Fruit fly (Drosophila melanogaster): ENCODE results near the gene RpL30.
A peak's percentile ranks its signal among the peaks of the same experiment; 100 is the strongest.

Gene RpL30

DNA sequence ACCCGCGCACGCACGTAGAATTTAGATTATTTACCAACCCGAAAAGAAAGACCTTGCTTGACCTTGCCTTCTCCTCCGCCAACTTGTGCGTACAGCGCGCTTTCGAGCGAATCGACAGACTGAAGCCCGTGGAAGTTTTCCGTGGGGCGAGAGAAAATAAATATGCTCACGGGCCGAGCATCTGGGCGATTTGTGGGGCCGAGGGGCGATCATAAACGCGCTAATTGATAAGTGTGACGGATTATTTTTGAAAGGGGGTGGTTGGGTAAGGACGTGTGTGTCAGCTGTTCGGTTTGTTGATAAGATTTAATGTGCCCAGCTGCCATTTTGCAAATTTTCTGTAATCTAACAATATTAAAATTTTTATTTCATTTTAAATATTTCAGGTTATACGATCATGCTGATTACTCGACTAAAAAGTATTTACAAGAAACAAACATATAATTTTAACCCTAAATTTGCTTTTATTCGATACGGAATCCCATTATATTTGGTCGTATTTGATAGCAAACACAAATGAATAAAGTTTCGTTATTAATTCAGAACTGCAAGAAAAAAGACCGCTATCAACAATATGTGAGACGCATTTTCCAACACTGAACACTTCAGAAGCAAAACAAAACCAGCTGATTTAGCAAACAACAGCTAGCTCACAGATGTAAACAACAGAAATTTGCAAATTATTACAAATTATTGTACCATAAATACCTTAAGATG is 34.9 kb downstream of the RpL30 start, which contains the start of the genes L2HGDH and CG10431 (continued):
- TF ChIP-seq zfh1 (GFP tag; IDR thresholded peaks at IDR 0.05) (0 out of 3 replicates have a peak, but pooled peaks have one; percentile 32), bsh (GFP tag; optimal IDR thresholded peaks at IDR 0.05) (peak in 1 of 2 experiments; percentile 41), dm (GFP tag; optimal IDR thresholded peaks at IDR 0.05) (peak; percentile 42), Hmr (GFP tag; optimal IDR thresholded peaks at IDR 0.05) (peak; percentile 75), fru (optimal IDR thresholded peaks at IDR 0.05) (no peak), Oaz (GFP tag; IDR thresholded peaks at IDR 0.05) (no peak), sc (optimal IDR thresholded peaks at IDR 0.05) (no peak), sc (GFP tag; optimal IDR thresholded peaks at IDR 0.05) (peak; percentile 4), B-H1 (GFP tag; IDR thresholded peaks at IDR 0.05) (no peak), jing (GFP tag; optimal IDR thresholded peaks at IDR 0.05) (no peak), Scr (GFP tag; IDR thresholded peaks at IDR 0.05; ENCODE audit: partially characterized antibody) (no peak), Ets65A (GFP tag) (peak; percentile 90), Sox102F (GFP tag; optimal IDR thresholded peaks at IDR 0.05) (peak; percentile 55), Max (GFP tag; optimal IDR thresholded peaks at IDR 0.05) (peak; percentile 72), tio (GFP tag; optimal IDR thresholded peaks at IDR 0.05) (peak; percentile 40), unc-4 (GFP tag; IDR thresholded peaks at IDR 0.05; ENCODE audit: partially characterized antibody) (0 out of 2 replicates have a peak, but pooled peaks have one; percentile 17), trem (tag; optimal IDR thresholded peaks at IDR 0.05) (peak; percentile 80), CG8765 (GFP tag; IDR thresholded peaks at IDR 0.05) (no peak), Doc3 (GFP tag; IDR thresholded peaks at IDR 0.05; ENCODE audit: partially characterized antibody) (no peak), CG11695 (GFP tag; IDR thresholded peaks at IDR 0.05) (no peak), Optix (GFP tag; IDR thresholded peaks at IDR 0.05) (no peak), Opbp (GFP tag; IDR thresholded peaks at IDR 0.05; ENCODE audit: partially characterized antibody) (no peak), CG33213 (GFP tag; optimal IDR thresholded peaks at IDR 0.05) (no peak), slou (GFP tag; optimal IDR thresholded peaks at IDR 0.05) (no peak), so (GFP tag; IDR thresholded peaks at IDR 0.05) (0 out of 3 replicates have a peak, but pooled peaks have one; percentile 32), CG30431 (GFP tag; optimal IDR thresholded peaks at IDR 0.05) (no peak), CG7963 (GFP tag; IDR thresholded peaks at IDR 0.05; ENCODE audit: partially characterized antibody) (no peak), klu (GFP tag; IDR thresholded peaks at IDR 0.05) (no peak), CG17361 (GFP tag; IDR thresholded peaks at IDR 0.05) (peak; percentile 79), CG2889 (GFP tag; IDR thresholded peaks at IDR 0.05) (no peak), wdn (GFP tag; IDR thresholded peaks at IDR 0.05) (0 out of 2 replicates have a peak, but pooled peaks have one; percentile 4), sd (tag; optimal IDR thresholded peaks at IDR 0.05) (peak; percentile 62), trh (GFP tag; optimal IDR thresholded peaks at IDR 0.05) (no peak), CG6689 (GFP tag; IDR thresholded peaks at IDR 0.05) (no peak; the same call in 1 of the 2 replicates), CG34224 (GFP tag; IDR thresholded peaks at IDR 0.05; ENCODE audit: partially characterized antibody) (no peak; the same call in 2 of the 3 replicates), CG1603 (tag; optimal IDR thresholded peaks at IDR 0.05) (peak; percentile 42), tgo (GFP tag; IDR thresholded peaks at IDR 0.05) (peak; percentile 32; the same call in 1 of the 3 replicates), tll (GFP tag; optimal IDR thresholded peaks at IDR 0.05) (peak in 1 of 2 experiments; percentile 13), CG7745 (tag; optimal IDR thresholded peaks at IDR 0.05) (no peak), CG30403 (GFP tag; optimal IDR thresholded peaks at IDR 0.05) (peak; percentile 80), nerfin-2 (GFP tag; IDR thresholded peaks at IDR 0.05; ENCODE audit: partially characterized antibody) (no peak), Gsc (GFP tag; IDR thresholded peaks at IDR 0.05) (no peak), Dip3 (GFP tag; optimal IDR thresholded peaks at IDR 0.05) (no peak), CG34376 (GFP tag; optimal IDR thresholded peaks at IDR 0.05) (peak; percentile 91), nom (GFP tag; optimal IDR thresholded peaks at IDR 0.05) (peak; percentile 30), mam (GFP tag; optimal IDR thresholded peaks at IDR 0.05) (peak; percentile 21), Bdp1 (GFP tag; optimal IDR thresholded peaks at IDR 0.05) (peak; percentile 46), CG7839 (tag; optimal IDR thresholded peaks at IDR 0.05) (peak; percentile 54), CG13624 (GFP tag; optimal IDR thresholded peaks at IDR 0.05) (no peak)

Measured in whole organism, embryonic.